Worm (Caenorhabditis elegans): ENCODE results near the gene C14C11.1.

DNA sequence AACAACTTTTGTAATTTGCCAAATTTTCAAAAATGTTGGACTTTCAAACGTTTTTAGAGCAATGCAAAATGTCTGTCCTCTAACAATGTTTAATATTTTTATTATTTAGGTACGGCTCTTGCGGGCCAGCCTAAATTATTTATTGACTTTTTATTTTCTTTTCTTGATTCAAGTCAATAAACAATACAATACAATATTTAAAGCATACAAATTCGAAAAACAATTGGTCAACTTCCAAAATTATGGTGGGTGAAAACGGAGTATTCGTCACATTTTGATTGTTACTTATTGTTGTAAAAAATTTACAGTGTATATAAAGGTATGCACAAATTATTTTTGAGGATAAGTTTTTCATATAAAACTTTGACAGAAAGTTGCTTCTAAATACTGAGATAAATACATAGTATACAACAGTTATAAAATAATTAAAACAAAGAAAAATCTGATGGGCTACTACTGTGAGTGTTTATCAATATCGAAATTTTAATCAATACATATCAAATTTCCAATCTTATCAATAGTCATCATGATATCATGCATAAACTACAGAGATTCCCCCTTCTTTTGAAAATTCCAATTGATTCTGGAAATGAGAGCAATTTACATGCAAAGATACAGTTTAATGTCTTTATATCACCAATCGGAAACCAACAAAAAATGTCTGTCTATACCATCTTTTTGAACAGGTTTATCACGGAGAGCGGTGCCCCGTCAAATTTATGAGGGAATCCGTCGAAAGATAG is 28.4 kb downstream of the C14C11.1 start, which contains the start of gene F25B4.8:
- TF ChIP-seq W03F9.2 (tag; optimal IDR thresholded peaks at IDR 0.05) (no peak), him-1 (tag; optimal IDR thresholded peaks at IDR 0.05) (no peak)
